Worm (Caenorhabditis elegans): Measurements from ENCODE around the gene far-6.

far-6 gene

DNA sequence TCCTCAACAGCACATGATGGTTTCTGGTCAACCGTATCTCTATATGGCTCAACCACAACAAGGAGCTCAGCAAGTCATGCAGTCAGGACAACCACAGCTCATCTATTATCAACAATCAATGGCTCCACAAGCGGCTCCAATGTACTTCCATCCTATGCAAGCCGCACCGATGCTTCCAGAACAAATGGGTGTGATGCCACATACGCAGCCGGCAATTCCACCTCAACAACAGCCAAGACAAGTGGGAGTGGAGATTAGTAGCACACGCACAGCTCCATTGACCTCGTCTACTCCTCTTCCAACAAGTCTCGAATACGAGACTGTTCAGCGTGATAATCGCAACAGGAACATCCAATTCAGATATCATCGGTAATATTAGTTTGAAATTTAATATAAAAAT, 25.9 kb downstream of the far-6 start:
- no peak for TF ChIP-seq sma-9 (GFP tag; optimal IDR thresholded peaks at IDR 0.05)
- TF ChIP-seq sma-9 (tag; optimal IDR thresholded peaks at IDR 0.05), result no peak
- TF ChIP-seq zag-1 (tag; optimal IDR thresholded peaks at IDR 0.05), result no peak
- no peak for TF ChIP-seq C34F6.9 (tag; optimal IDR thresholded peaks at IDR 0.05)
- TF ChIP-seq mdl-1 (tag; optimal IDR thresholded peaks at IDR 0.05), result no peak
- TF ChIP-seq ceh-16 (tag; optimal IDR thresholded peaks at IDR 0.05), result no peak
- no peak for TF ChIP-seq mbf-1 (tag; optimal IDR thresholded peaks at IDR 0.05)
- no peak for TF ChIP-seq ztf-4 (tag; optimal IDR thresholded peaks at IDR 0.05)
- TF ChIP-seq elt-1 (tag; optimal IDR thresholded peaks at IDR 0.05), result no peak
- no peak for TF ChIP-seq dmd-4 (tag; optimal IDR thresholded peaks at IDR 0.05)
- TF ChIP-seq lin-39 (tag; optimal IDR thresholded peaks at IDR 0.05), result no peak
- TF ChIP-seq nhr-21 (tag; optimal IDR thresholded peaks at IDR 0.05), result no peak
- no peak for TF ChIP-seq egl-27 (tag; optimal IDR thresholded peaks at IDR 0.05)
- TF ChIP-seq R02D3.7 (tag; optimal IDR thresholded peaks at IDR 0.05), result no peak
- TF ChIP-seq sem-4 (tag; optimal IDR thresholded peaks at IDR 0.05), result no peak
- TF ChIP-seq nhr-129 (tag; optimal IDR thresholded peaks at IDR 0.05), result no peak
- TF ChIP-seq lin-11 (tag; optimal IDR thresholded peaks at IDR 0.05), result no peak
- no peak for TF ChIP-seq unc-39 (tag; optimal IDR thresholded peaks at IDR 0.05)
- TF ChIP-seq unc-55 (GFP tag; optimal IDR thresholded peaks at IDR 0.05), result no peak
- TF ChIP-seq nhr-6 (tag; optimal IDR thresholded peaks at IDR 0.05), result no peak
- TF ChIP-seq nhr-77 (tag; optimal IDR thresholded peaks at IDR 0.05), result no peak

DNA sequence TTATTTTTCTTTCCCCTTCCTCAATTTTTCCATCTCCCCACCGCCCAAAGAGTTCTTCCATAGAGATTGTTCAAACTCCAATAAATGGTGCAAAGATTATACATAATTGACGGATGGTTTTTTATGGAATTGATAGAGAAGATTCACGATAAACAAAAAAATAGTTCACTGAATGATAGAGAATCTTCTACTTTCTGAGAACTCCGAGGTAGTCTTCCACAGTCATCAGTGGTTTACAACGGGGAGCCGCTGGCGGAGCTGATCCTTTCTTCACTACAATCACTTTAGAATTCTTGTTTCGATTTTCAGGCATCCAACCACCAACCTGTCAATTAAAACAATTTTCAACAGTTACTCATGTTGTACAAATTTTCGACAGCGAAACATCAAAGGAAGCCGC, 27.8 kb downstream of the far-6 start:
- no peak for TF ChIP-seq ceh-16 (tag; optimal IDR thresholded peaks at IDR 0.05)
- TF ChIP-seq unc-39 (tag; optimal IDR thresholded peaks at IDR 0.05), result no peak
- TF ChIP-seq unc-62 (GFP tag; optimal IDR thresholded peaks at IDR 0.05), result no peak
- no peak for TF ChIP-seq gmeb-1 (tag; optimal IDR thresholded peaks at IDR 0.05)
- no peak for TF ChIP-seq nhr-10 (tag; optimal IDR thresholded peaks at IDR 0.05)
- TF ChIP-seq Y55F3AM.14 (GFP tag; optimal IDR thresholded peaks at IDR 0.05), result no peak
- no peak for TF ChIP-seq egl-27 (tag; optimal IDR thresholded peaks at IDR 0.05)
- no peak for TF ChIP-seq dmd-4 (tag; optimal IDR thresholded peaks at IDR 0.05)
- no peak for TF ChIP-seq nhr-23 (tag; optimal IDR thresholded peaks at IDR 0.05)
- TF ChIP-seq sem-4 (tag; optimal IDR thresholded peaks at IDR 0.05), result no peak

DNA sequence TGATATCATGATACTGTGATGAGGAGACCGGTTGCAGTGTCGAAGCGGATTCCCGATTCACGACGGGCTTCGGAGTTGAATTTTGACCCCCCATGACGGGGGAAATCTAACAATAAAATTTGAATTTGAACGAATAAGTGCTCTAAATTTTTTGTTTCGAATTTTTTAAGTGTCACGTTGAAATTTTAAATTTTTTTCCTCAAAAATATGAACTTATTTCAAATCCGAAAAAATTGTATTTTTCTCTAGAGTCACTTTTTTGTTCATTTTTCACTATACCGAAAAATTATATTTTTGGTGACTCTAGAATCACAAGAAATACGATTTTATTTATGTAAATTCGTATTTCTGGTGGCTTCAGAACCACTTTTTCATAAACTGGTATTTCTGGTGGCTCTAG, 30.3 kb downstream of the far-6 start, which contains the start of gene W02A2.8:
W02A2.8 (minus strand) TSS at position 101 of the 400 bp plus-strand sequence.
- TF ChIP-seq R02D3.7 (tag; optimal IDR thresholded peaks at IDR 0.05) (no peak), crh-2 (tag; optimal IDR thresholded peaks at IDR 0.05) (no peak), ZK546.5 (tag; optimal IDR thresholded peaks at IDR 0.05) (no peak), dmd-4 (tag; optimal IDR thresholded peaks at IDR 0.05) (no peak), lin-13 (GFP tag; optimal IDR thresholded peaks at IDR 0.05) (no peak), sem-4 (tag; optimal IDR thresholded peaks at IDR 0.05) (no peak), zag-1 (tag; optimal IDR thresholded peaks at IDR 0.05) (no peak), gmeb-1 (tag; optimal IDR thresholded peaks at IDR 0.05) (no peak), sma-3 (GFP tag; optimal IDR thresholded peaks at IDR 0.05) (no peak), nhr-10 (tag; optimal IDR thresholded peaks at IDR 0.05) (no peak), mab-5 (tag; optimal IDR thresholded peaks at IDR 0.05) (no peak), unc-62 (GFP tag; optimal IDR thresholded peaks at IDR 0.05) (no peak), mdl-1 (tag; optimal IDR thresholded peaks at IDR 0.05) (no peak), nhr-12 (tag; optimal IDR thresholded peaks at IDR 0.05) (no peak), lin-11 (tag; optimal IDR thresholded peaks at IDR 0.05) (no peak), nhr-23 (tag; optimal IDR thresholded peaks at IDR 0.05) (no peak), nhr-237 (tag; optimal IDR thresholded peaks at IDR 0.05) (no peak)

DNA sequence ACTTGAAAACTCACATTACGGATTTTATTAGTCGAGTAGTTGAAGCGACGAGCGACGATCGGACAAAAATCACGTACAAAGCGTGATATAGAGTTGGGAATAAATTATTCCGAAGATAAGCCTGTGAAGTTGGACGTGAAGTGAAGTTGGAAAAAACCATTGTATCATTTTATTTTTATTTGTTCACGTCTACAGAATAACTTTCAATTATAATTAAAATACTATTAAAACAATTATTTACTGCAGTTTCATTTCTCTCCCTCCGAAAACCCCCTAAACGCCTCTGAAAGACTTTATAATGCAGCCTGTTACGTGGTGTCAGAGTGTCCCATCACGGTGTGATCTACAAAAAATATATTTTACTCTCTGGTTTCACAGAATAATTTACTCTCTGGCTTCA, 32.0 kb downstream of the far-6 start, which contains the start of gene Y62E10A.3:
Y62E10A.3 (minus strand) TSS at position 101 of the 400 bp plus-strand sequence.
- no peak for TF ChIP-seq nhr-11 (tag; optimal IDR thresholded peaks at IDR 0.05)
- no peak for TF ChIP-seq dmd-4 (tag; optimal IDR thresholded peaks at IDR 0.05)
- no peak for TF ChIP-seq unc-55 (GFP tag; optimal IDR thresholded peaks at IDR 0.05)
- TF ChIP-seq alr-1 (tag; optimal IDR thresholded peaks at IDR 0.05), result no peak
- TF ChIP-seq ztf-1 (GFP tag; conservative IDR thresholded peaks at IDR 0.05), result no peak
- TF ChIP-seq lin-11 (tag; optimal IDR thresholded peaks at IDR 0.05), result no peak
- TF ChIP-seq lin-39 (tag; optimal IDR thresholded peaks at IDR 0.05), result no peak
- no peak for TF ChIP-seq nhr-6 (tag; optimal IDR thresholded peaks at IDR 0.05)
- no peak for TF ChIP-seq F13H6.1 (tag; optimal IDR thresholded peaks at IDR 0.05)
- TF ChIP-seq Y55F3AM.14 (GFP tag; optimal IDR thresholded peaks at IDR 0.05), result no peak
- no peak for TF ChIP-seq sem-4 (tag; optimal IDR thresholded peaks at IDR 0.05)
- no peak for TF ChIP-seq elt-3 (tag; optimal IDR thresholded peaks at IDR 0.05)
- TF ChIP-seq R02D3.7 (tag; optimal IDR thresholded peaks at IDR 0.05), result no peak
- TF ChIP-seq nhr-21 (tag; optimal IDR thresholded peaks at IDR 0.05), result no peak
- TF ChIP-seq skn-1 (tag; optimal IDR thresholded peaks at IDR 0.05), result no peak
- TF ChIP-seq lin-13 (GFP tag; optimal IDR thresholded peaks at IDR 0.05), result no peak
- TF ChIP-seq ceh-16 (tag; optimal IDR thresholded peaks at IDR 0.05), result no peak
- no peak for TF ChIP-seq ama-1 (optimal IDR thresholded peaks at IDR 0.05)
- TF ChIP-seq elt-1 (tag; optimal IDR thresholded peaks at IDR 0.05), result no peak
- TF ChIP-seq mdl-1 (tag; optimal IDR thresholded peaks at IDR 0.05), result no peak
